Worm (Caenorhabditis elegans) whole organism, L1 larva: ENCODE data around the gene orc-1.
A peak's percentile ranks its signal among the peaks of the same experiment; 100 is the strongest.

Source experiments
- C04F5.9 ChIP-seq: sonication (generic microtip); optimal IDR thresholded peaks from 2 replicates; lab custom pipeline; 2016; ENCODE audit warnings: missing genetic modification characterization, missing compliant biosample characterization
- Y116A8C.19 ChIP-seq: sonication (generic microtip); optimal IDR thresholded peaks from 2 replicates; lab custom pipeline; 2016; ENCODE audit warnings: missing compliant biosample characterization, missing genetic modification characterization, borderline replicate concordance
- aha-1 ChIP-seq: fragments of 150-350 bp; optimal IDR thresholded peaks from 2 replicates; lab custom pipeline; 2014; ENCODE audit warnings: missing biosample characterization, missing genetic modification characterization
- blmp-1 ChIP-seq: fragments of 150-350 bp; optimal IDR thresholded peaks from 2 replicates; lab custom pipeline; 2014; ENCODE audit warnings: missing biosample characterization, missing genetic modification characterization
- ceh-90 ChIP-seq: sonication (generic microtip); optimal IDR thresholded peaks from 2 replicates; lab custom pipeline; 2016; ENCODE audit warnings: missing genetic modification characterization, missing compliant biosample characterization
- dpl-1 ChIP-seq, 3 experiments: fragments of 150-350 bp in 2 of 3; sonication (generic microtip) in 1 of 3; optimal IDR thresholded peaks; 2 replicates each; lab custom pipeline; 2014 to 2017; ENCODE audit warnings: missing biosample characterization in 3 of 3, missing genetic modification characterization in 3 of 3, missing genetic modification reagents in 3 of 3
- efl-1 ChIP-seq, 4 experiments: fragments of 150-350 bp; optimal IDR thresholded peaks in 3 of 4; peaks in 1 of 4; 1 replicate in 1 of 4; 2 replicates in 3 of 4; lab custom pipeline; 2014; ENCODE audit warnings: missing biosample characterization in 2 of 4, missing genetic modification characterization in 2 of 4, missing genetic modification reagents in 2 of 4
- elt-3 ChIP-seq, 6 experiments: fragments of 150-350 bp in 1 of 6; sonication (generic microtip); optimal IDR thresholded peaks; 2 replicates each; lab custom pipeline; 2017 to 2018; ENCODE audit warnings: missing biosample characterization in 6 of 6, missing genetic modification characterization in 6 of 6, inconsistent platforms in 1 of 6
- fkh-10 ChIP-seq: sonication (generic microtip); optimal IDR thresholded peaks from 2 replicates; lab custom pipeline; 2017; ENCODE audit warnings: missing biosample characterization, missing genetic modification reagents, missing genetic modification characterization
- fkh-4 ChIP-seq: sonication (generic microtip); optimal IDR thresholded peaks from 2 replicates; lab custom pipeline; 2016; ENCODE audit warnings: missing compliant biosample characterization, missing genetic modification characterization, borderline replicate concordance
- fkh-8 ChIP-seq: sonication (generic microtip); optimal IDR thresholded peaks from 2 replicates; lab custom pipeline; 2016; ENCODE audit warnings: mild to moderate bottlenecking, missing genetic modification characterization, missing compliant biosample characterization
- grh-1 ChIP-seq: fragments of 200-800 bp; sonication (Bioruptor generic); IDR thresholded peaks from 2 replicates; pipeline ENCODE4 v1.3.6; 2022; ENCODE audit warnings: missing genetic modification reagents, missing genetic modification characterization, missing compliant biosample characterization
- hlh-17 ChIP-seq: fragments of 200-800 bp; sonication (Bioruptor generic); optimal IDR thresholded peaks from 2 replicates; lab custom pipeline; 2018; ENCODE audit warnings: missing genetic modification characterization, mild to moderate bottlenecking, missing compliant biosample characterization, moderate library complexity, borderline replicate concordance
- hlh-4 ChIP-seq: sonication (generic microtip); optimal IDR thresholded peaks from 2 replicates; lab custom pipeline; 2016; ENCODE audit warnings: mild to moderate bottlenecking, missing genetic modification characterization, missing compliant biosample characterization
- irx-1 ChIP-seq: sonication (generic microtip); optimal IDR thresholded peaks from 2 replicates; lab custom pipeline; 2016; ENCODE audit warnings: missing genetic modification characterization, missing compliant biosample characterization
- isw-1 ChIP-seq: fragments of 200-800 bp; sonication (Bioruptor generic); IDR thresholded peaks from 2 replicates; pipeline ENCODE4 v1.3.6; 2022; ENCODE audit warnings: missing genetic modification characterization, missing compliant biosample characterization
- lin-13 ChIP-seq: fragments of 150-350 bp; optimal IDR thresholded peaks from 2 replicates; lab custom pipeline; 2014; ENCODE audit warnings: missing biosample characterization, missing genetic modification reagents, missing genetic modification characterization
- lin-35 ChIP-seq, 2 experiments: fragments of 150-350 bp; optimal IDR thresholded peaks; 2 replicates each; lab custom pipeline; 2014; ENCODE audit warnings: missing biosample characterization in 2 of 2, missing genetic modification characterization in 2 of 2, missing genetic modification reagents in 2 of 2
- mep-1 ChIP-seq: fragments of 150-350 bp; optimal IDR thresholded peaks from 2 replicates; lab custom pipeline; 2014; ENCODE audit warnings: missing biosample characterization, missing genetic modification characterization
- nhr-12 ChIP-seq: sonication (generic microtip); optimal IDR thresholded peaks from 2 replicates; lab custom pipeline; 2017; ENCODE audit warnings: missing biosample characterization, missing genetic modification characterization
- nhr-20 ChIP-seq: sonication (generic microtip); optimal IDR thresholded peaks from 2 replicates; lab custom pipeline; 2016; ENCODE audit warnings: mild to moderate bottlenecking, missing genetic modification characterization, missing compliant biosample characterization
- nhr-85 ChIP-seq: sonication (generic microtip); peaks from one replicate; lab custom pipeline; 2016; ENCODE audit warnings: missing genetic modification characterization, inconsistent platforms, missing compliant biosample characterization
- nhr-90 ChIP-seq: sonication (generic microtip); optimal IDR thresholded peaks from 2 replicates; lab custom pipeline; 2016; ENCODE audit warnings: mild to moderate bottlenecking, missing genetic modification characterization, missing compliant biosample characterization; ENCODE audit not compliant: poor library complexity
- pag-3 ChIP-seq: sonication (generic microtip); optimal IDR thresholded peaks from 2 replicates; lab custom pipeline; 2017; ENCODE audit warnings: missing genetic modification characterization, mild to moderate bottlenecking, missing compliant biosample characterization, antibody characterized with exemption, borderline replicate concordance; ENCODE audit not compliant: insufficient read depth
- pax-3 ChIP-seq: fragments of 200-800 bp; sonication (Bioruptor generic); optimal IDR thresholded peaks from 2 replicates; lab custom pipeline; 2018; ENCODE audit warnings: mild to moderate bottlenecking, missing genetic modification characterization, moderate library complexity, missing compliant biosample characterization
- skn-1 ChIP-seq: fragments of 150-350 bp; optimal IDR thresholded peaks from 2 replicates; lab custom pipeline; 2014; ENCODE audit warnings: missing biosample characterization, missing genetic modification characterization
- snpc-4 ChIP-seq: fragments of 150-350 bp; optimal IDR thresholded peaks from 2 replicates; lab custom pipeline; 2014; ENCODE audit warnings: missing biosample characterization, missing genetic modification characterization
- snu-23 ChIP-seq: sonication (generic microtip); optimal IDR thresholded peaks from 2 replicates; lab custom pipeline; 2016; ENCODE audit warnings: missing genetic modification characterization, missing compliant biosample characterization
- sox-4 ChIP-seq: sonication (generic microtip); optimal IDR thresholded peaks from 2 replicates; lab custom pipeline; 2016; ENCODE audit warnings: missing genetic modification characterization, missing compliant biosample characterization
- sptf-1 ChIP-seq: fragments of 150-350 bp; optimal IDR thresholded peaks from 2 replicates; lab custom pipeline; 2014; ENCODE audit warnings: missing biosample characterization, missing genetic modification characterization
- unc-30 ChIP-seq: sonication (generic microtip); optimal IDR thresholded peaks from 2 replicates; lab custom pipeline; 2017; ENCODE audit warnings: missing biosample characterization, missing genetic modification characterization
- unc-62 ChIP-seq: fragments of 150-350 bp; optimal IDR thresholded peaks from 2 replicates; lab custom pipeline; 2014; ENCODE audit warnings: missing biosample characterization, missing genetic modification reagents, missing genetic modification characterization
- vab-15 ChIP-seq: sonication (generic microtip); optimal IDR thresholded peaks from 2 replicates; lab custom pipeline; 2017; ENCODE audit warnings: missing genotype, mild to moderate bottlenecking, missing genetic modification characterization, missing compliant biosample characterization
- xbp-1 ChIP-seq: sonication (generic microtip); optimal IDR thresholded peaks from 2 replicates; lab custom pipeline; 2016; ENCODE audit warnings: missing genetic modification characterization, missing compliant biosample characterization
- ztf-4 ChIP-seq: fragments of 150-350 bp; optimal IDR thresholded peaks from 2 replicates; lab custom pipeline; 2014; ENCODE audit warnings: missing biosample characterization, missing genetic modification characterization

The orc-1 gene

DNA sequence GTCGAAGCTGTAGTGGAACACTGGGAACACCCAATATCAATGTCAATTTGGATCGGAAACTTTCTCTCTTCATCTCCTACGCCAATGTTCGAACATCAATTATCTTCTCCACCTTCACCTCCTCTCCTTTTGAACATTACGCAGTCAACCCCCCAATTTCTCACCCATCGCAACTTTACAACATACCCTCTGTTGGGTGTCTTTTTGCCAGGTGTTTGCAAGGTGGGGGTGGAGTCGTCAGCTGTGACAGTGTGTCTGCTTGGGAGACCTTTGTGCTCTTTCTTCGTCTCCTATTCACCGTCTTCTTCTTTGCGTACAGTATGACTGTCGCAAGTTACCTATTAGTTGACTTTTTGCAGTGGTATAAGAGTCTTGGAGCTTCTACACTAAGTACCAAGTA is 23.7 kb downstream of the orc-1 start:
- TF ChIP-seq sptf-1 (tag; lab: Kevin White, UChicago), result no peak
- TF ChIP-seq nhr-85, result peak; percentile 55
- TF ChIP-seq, all 84 proteins: peak for 1

DNA sequence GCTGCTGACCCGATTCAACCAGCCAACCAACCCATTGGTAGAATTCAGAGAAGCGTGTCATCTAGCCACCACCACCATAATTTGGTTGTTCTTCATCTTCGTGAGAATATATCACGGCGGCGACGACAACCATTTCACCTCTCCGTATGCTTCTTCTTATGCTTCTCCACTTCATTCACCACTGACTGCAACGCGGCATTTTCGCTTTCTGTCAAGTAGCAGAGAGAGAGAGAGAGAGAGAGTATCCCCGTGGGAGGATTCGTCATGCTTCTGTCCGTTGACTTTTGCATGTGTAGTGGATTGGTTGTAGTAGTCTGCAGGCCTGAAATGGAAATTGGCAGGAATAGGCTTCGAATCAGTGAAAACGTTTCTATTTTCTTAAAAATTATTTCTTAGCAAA is 29.0 kb downstream of the orc-1 start:
- TF ChIP-seq snu-23 (no peak), lin-13 (GFP tag; lab: Kevin White, UChicago) (no peak), fkh-10 (GFP tag; lab: Kevin White, UChicago) (no peak), unc-30 (tag; lab: Kevin White, UChicago) (no peak), sox-4 (tag; lab: Kevin White, UChicago) (no peak), blmp-1 (peak; percentile 83), isw-1 (no peak), efl-1 (optimal IDR thresholded peaks at IDR 0.05; lab: Kevin White, UChicago) (no peak), efl-1 (GFP tag; optimal IDR thresholded peaks at IDR 0.05 in 1 of 2; lab: Kevin White, UChicago) (peak in 1 of 2 experiments; percentile 60), fkh-4 (tag; lab: Kevin White, UChicago) (no peak), snpc-4 (tag; lab: Kevin White, UChicago) (no peak)

- no peak for TF ChIP-seq dpl-1 (GFP tag; optimal IDR thresholded peaks at IDR 0.05; lab: Kevin White, UChicago)
- TF ChIP-seq aha-1, result no peak
- no peak for TF ChIP-seq irx-1 (tag; lab: Kevin White, UChicago)
- TF ChIP-seq Y116A8C.19 (tag; lab: Kevin White, UChicago), result no peak
- no peak for TF ChIP-seq pax-3 (tag; lab: Kevin White, UChicago)
- no peak for TF ChIP-seq hlh-17 (GFP tag; lab: Kevin White, UChicago)
- no peak for TF ChIP-seq snu-23
- no peak for TF ChIP-seq xbp-1
- TF ChIP-seq fkh-4 (tag; lab: Kevin White, UChicago), result no peak
- TF ChIP-seq mep-1 (tag; lab: Kevin White, UChicago), result no peak
- TF ChIP-seq elt-3 (tag; optimal IDR thresholded peaks at IDR 0.05; lab: Kevin White, UChicago), result no peak
- no peak for TF ChIP-seq grh-1
- TF ChIP-seq nhr-90, result no peak
Measured at ce11 chrIII:10678971-10679370, 36.0 kb downstream of the orc-1 start, which contains the start of gene Y39A1A.16. Y39A1A.16 (plus strand) TSS chrIII:10679271.

ce11 chrIII:10689057-10689456 is 46.1 kb downstream of the orc-1 start, which contains the start of gene Y39A1A.31:
Y39A1A.31 (minus strand) TSS chrIII:10689157.
- no peak for TF ChIP-seq elt-3 (tag; optimal IDR thresholded peaks at IDR 0.05; lab: Kevin White, UChicago)
- no peak for TF ChIP-seq ztf-4 (tag; lab: Kevin White, UChicago)
- TF ChIP-seq vab-15 (tag; lab: Kevin White, UChicago), result no peak
- TF ChIP-seq pag-3 (tag; lab: Kevin White, UChicago), result no peak
- no peak for TF ChIP-seq ceh-90 (tag; lab: Kevin White, UChicago)
- no peak for TF ChIP-seq fkh-8 (tag; lab: Kevin White, UChicago)
- no peak for TF ChIP-seq irx-1 (tag; lab: Kevin White, UChicago)
- no peak for TF ChIP-seq Y116A8C.19 (tag; lab: Kevin White, UChicago)
- TF ChIP-seq lin-13 (GFP tag; lab: Kevin White, UChicago), result no peak
- TF ChIP-seq nhr-20 (tag; lab: Kevin White, UChicago), result no peak
- no peak for TF ChIP-seq hlh-4 (tag; lab: Kevin White, UChicago)
- no peak for TF ChIP-seq unc-62
- no peak for TF ChIP-seq mep-1 (tag; lab: Kevin White, UChicago)
- TF ChIP-seq lin-35 (GFP tag; optimal IDR thresholded peaks at IDR 0.05; lab: Kevin White, UChicago), result no peak

ce11 chrIII:10691019-10691418 is 48.1 kb downstream of the orc-1 start, which contains the start of gene Y39A1A.17:
Y39A1A.17 (minus strand) TSS chrIII:10691119.
- no peak for TF ChIP-seq nhr-12
- TF ChIP-seq ceh-90 (tag; lab: Kevin White, UChicago), result no peak
- TF ChIP-seq C04F5.9 (tag; lab: Kevin White, UChicago), result no peak
- TF ChIP-seq skn-1, result no peak
